Worm (Caenorhabditis elegans) whole organism, L1 larva: ENCODE data around the gene K10D11.4.

Source experiments
- C04F5.9 ChIP-seq: sonication (generic microtip); optimal IDR thresholded peaks from 2 replicates; lab custom pipeline; 2016; ENCODE audit warnings: missing genetic modification characterization, missing compliant biosample characterization
- C16A3.4 ChIP-seq: fragments of 150-350 bp; optimal IDR thresholded peaks from 2 replicates; lab custom pipeline; 2014; ENCODE audit warnings: missing biosample characterization, missing genetic modification characterization
- C34B4.2 ChIP-seq: sonication (generic microtip); optimal IDR thresholded peaks from 2 replicates; lab custom pipeline; 2017; ENCODE audit warnings: mild to moderate bottlenecking, missing genetic modification characterization, missing compliant biosample characterization
- Y116A8C.19 ChIP-seq: sonication (generic microtip); optimal IDR thresholded peaks from 2 replicates; lab custom pipeline; 2016; ENCODE audit warnings: missing compliant biosample characterization, missing genetic modification characterization, borderline replicate concordance
- alr-1 ChIP-seq: fragments of 200-800 bp; sonication (Bioruptor generic); optimal IDR thresholded peaks from 2 replicates; lab custom pipeline; 2018; ENCODE audit warnings: borderline replicate concordance, mild to moderate bottlenecking, missing genetic modification characterization, missing compliant biosample characterization
- ama-1 ChIP-seq: fragments of 150-350 bp; optimal IDR thresholded peaks from 2 replicates; lab custom pipeline; 2014
- ceh-82 ChIP-seq, 3 experiments: fragments of 150-350 bp in 1 of 3; sonication (generic microtip) in 2 of 3; optimal IDR thresholded peaks; 2 replicates each; lab custom pipeline; 2014 to 2017; ENCODE audit warnings: missing biosample characterization in 3 of 3, missing genetic modification characterization in 3 of 3
- ceh-88 ChIP-seq: fragments of 200-800 bp; sonication (Bioruptor generic); IDR thresholded peaks from 2 replicates; pipeline ENCODE4 v1.3.6; 2022; ENCODE audit warnings: missing genetic modification characterization, missing compliant biosample characterization
- ces-1 ChIP-seq: fragments of 150-350 bp; optimal IDR thresholded peaks from 2 replicates; lab custom pipeline; 2014; ENCODE audit warnings: missing biosample characterization, missing genetic modification reagents, missing genetic modification characterization
- dsc-1 ChIP-seq: sonication (generic microtip); optimal IDR thresholded peaks from 2 replicates; lab custom pipeline; 2016; ENCODE audit warnings: mild to moderate bottlenecking, missing genetic modification characterization, missing compliant biosample characterization
- efl-3 ChIP-seq: fragments of 200-800 bp; sonication (Bioruptor generic); optimal IDR thresholded peaks from 2 replicates; lab custom pipeline; 2018; ENCODE audit warnings: mild to moderate bottlenecking, missing genetic modification characterization, missing compliant biosample characterization
- egl-13 ChIP-seq: sonication (generic microtip); optimal IDR thresholded peaks from 2 replicates; lab custom pipeline; 2016; ENCODE audit warnings: missing genotype, missing genetic modification reagents, missing genetic modification characterization, missing compliant biosample characterization
- elt-3 ChIP-seq, 6 experiments: fragments of 150-350 bp in 1 of 6; sonication (generic microtip); optimal IDR thresholded peaks; 2 replicates each; lab custom pipeline; 2017 to 2018; ENCODE audit warnings: missing biosample characterization in 6 of 6, missing genetic modification characterization in 6 of 6, inconsistent platforms in 1 of 6
- ets-5 ChIP-seq: fragments of 200-800 bp; sonication (Bioruptor generic); IDR thresholded peaks from 2 replicates; pipeline ENCODE4 v1.3.6; 2022; ENCODE audit warnings: missing genetic modification characterization, missing compliant biosample characterization
- fkh-8 ChIP-seq: sonication (generic microtip); optimal IDR thresholded peaks from 2 replicates; lab custom pipeline; 2016; ENCODE audit warnings: mild to moderate bottlenecking, missing genetic modification characterization, missing compliant biosample characterization
- hlh-17 ChIP-seq: fragments of 200-800 bp; sonication (Bioruptor generic); optimal IDR thresholded peaks from 2 replicates; lab custom pipeline; 2018; ENCODE audit warnings: missing genetic modification characterization, mild to moderate bottlenecking, missing compliant biosample characterization, moderate library complexity, borderline replicate concordance
- hlh-4 ChIP-seq: sonication (generic microtip); optimal IDR thresholded peaks from 2 replicates; lab custom pipeline; 2016; ENCODE audit warnings: mild to moderate bottlenecking, missing genetic modification characterization, missing compliant biosample characterization
- isw-1 ChIP-seq: fragments of 200-800 bp; sonication (Bioruptor generic); IDR thresholded peaks from 2 replicates; pipeline ENCODE4 v1.3.6; 2022; ENCODE audit warnings: missing genetic modification characterization, missing compliant biosample characterization
- jun-1 ChIP-seq: fragments of 150-350 bp; optimal IDR thresholded peaks from 2 replicates; lab custom pipeline; 2014; ENCODE audit warnings: missing biosample characterization, missing genetic modification reagents, missing genetic modification characterization
- lin-35 ChIP-seq, 2 experiments: fragments of 150-350 bp; optimal IDR thresholded peaks; 2 replicates each; lab custom pipeline; 2014; ENCODE audit warnings: missing biosample characterization in 2 of 2, missing genetic modification characterization in 2 of 2, missing genetic modification reagents in 2 of 2
- lir-3 ChIP-seq: sonication (generic microtip); optimal IDR thresholded peaks from 2 replicates; lab custom pipeline; 2016; ENCODE audit warnings: mild to moderate bottlenecking, missing genetic modification characterization, moderate library complexity, missing compliant biosample characterization; ENCODE audit not compliant: poor library complexity
- lsy-2 ChIP-seq, 2 experiments: fragments of 150-350 bp; optimal IDR thresholded peaks; 2 replicates each; lab custom pipeline; 2014; ENCODE audit warnings: missing biosample characterization in 2 of 2, missing genetic modification characterization in 2 of 2
- mab-9 ChIP-seq: fragments of 200-800 bp; sonication (Bioruptor generic); IDR thresholded peaks from 2 replicates; pipeline ENCODE4 v1.3.6; 2022; ENCODE audit warnings: missing genetic modification reagents, missing genetic modification characterization, missing compliant biosample characterization
- mdl-1 ChIP-seq, 2 experiments: fragments of 150-350 bp; optimal IDR thresholded peaks; 2 replicates each; lab custom pipeline; 2014 to 2017; ENCODE audit warnings: missing biosample characterization in 2 of 2, missing genetic modification characterization in 2 of 2, inconsistent platforms in 1 of 2
- mef-2 ChIP-seq: fragments of 150-350 bp; optimal IDR thresholded peaks from 2 replicates; lab custom pipeline; 2014; ENCODE audit warnings: missing biosample characterization, missing genetic modification characterization
- nhr-19 ChIP-seq: fragments of 200-800 bp; sonication (Bioruptor generic); conservative IDR thresholded peaks from 2 replicates; pipeline ENCODE4 v1.3.6; 2022; ENCODE audit warnings: missing genetic modification characterization, missing compliant biosample characterization
- nhr-20 ChIP-seq: sonication (generic microtip); optimal IDR thresholded peaks from 2 replicates; lab custom pipeline; 2016; ENCODE audit warnings: mild to moderate bottlenecking, missing genetic modification characterization, missing compliant biosample characterization
- nhr-237 ChIP-seq: fragments of 150-350 bp; optimal IDR thresholded peaks from 2 replicates; lab custom pipeline; 2014; ENCODE audit warnings: missing biosample characterization, missing genetic modification characterization
- nhr-47 ChIP-seq: sonication (generic microtip); optimal IDR thresholded peaks from 2 replicates; lab custom pipeline; 2016; ENCODE audit warnings: mild to moderate bottlenecking, missing genetic modification characterization, moderate library complexity, missing compliant biosample characterization
- nhr-71 ChIP-seq: sonication (generic microtip); optimal IDR thresholded peaks from 2 replicates; lab custom pipeline; 2016; ENCODE audit warnings: mild to moderate bottlenecking, missing genetic modification characterization, moderate library complexity, missing compliant biosample characterization
- nhr-76 ChIP-seq: sonication (generic microtip); optimal IDR thresholded peaks from 2 replicates; lab custom pipeline; 2017; ENCODE audit warnings: missing biosample characterization, missing genetic modification characterization
- nhr-84 ChIP-seq: sonication (generic microtip); optimal IDR thresholded peaks from 2 replicates; lab custom pipeline; 2017; ENCODE audit warnings: missing biosample characterization, missing genetic modification characterization
- nhr-85 ChIP-seq: sonication (generic microtip); peaks from one replicate; lab custom pipeline; 2016; ENCODE audit warnings: missing genetic modification characterization, inconsistent platforms, missing compliant biosample characterization
- skn-1 ChIP-seq: fragments of 150-350 bp; optimal IDR thresholded peaks from 2 replicates; lab custom pipeline; 2014; ENCODE audit warnings: missing biosample characterization, missing genetic modification characterization
- snpc-4 ChIP-seq: fragments of 150-350 bp; optimal IDR thresholded peaks from 2 replicates; lab custom pipeline; 2014; ENCODE audit warnings: missing biosample characterization, missing genetic modification characterization
- sptf-1 ChIP-seq: fragments of 150-350 bp; optimal IDR thresholded peaks from 2 replicates; lab custom pipeline; 2014; ENCODE audit warnings: missing biosample characterization, missing genetic modification characterization
- sup-37 ChIP-seq: fragments of 200-800 bp; sonication (Bioruptor generic); optimal IDR thresholded peaks from 2 replicates; lab custom pipeline; 2018; ENCODE audit warnings: mild to moderate bottlenecking, missing genetic modification characterization, missing compliant biosample characterization
- swsn-7 ChIP-seq: sonication (generic microtip); optimal IDR thresholded peaks from 2 replicates; lab custom pipeline; 2016; ENCODE audit warnings: missing genetic modification characterization, missing compliant biosample characterization
- tlp-1 ChIP-seq: fragments of 150-350 bp; optimal IDR thresholded peaks from 2 replicates; lab custom pipeline; 2014; ENCODE audit warnings: missing biosample characterization, missing genetic modification characterization
- unc-130 ChIP-seq: fragments of 150-350 bp; optimal IDR thresholded peaks from 2 replicates; lab custom pipeline; 2017; ENCODE audit warnings: missing biosample characterization, missing genetic modification characterization, inconsistent platforms
- unc-30 ChIP-seq: sonication (generic microtip); optimal IDR thresholded peaks from 2 replicates; lab custom pipeline; 2017; ENCODE audit warnings: missing biosample characterization, missing genetic modification characterization
- unc-62 ChIP-seq: fragments of 150-350 bp; optimal IDR thresholded peaks from 2 replicates; lab custom pipeline; 2014; ENCODE audit warnings: missing biosample characterization, missing genetic modification reagents, missing genetic modification characterization
- unc-86 ChIP-seq: sonication (generic microtip); optimal IDR thresholded peaks from 2 replicates; lab custom pipeline; 2016; ENCODE audit warnings: missing genetic modification characterization, missing compliant biosample characterization
- vab-15 ChIP-seq: sonication (generic microtip); optimal IDR thresholded peaks from 2 replicates; lab custom pipeline; 2017; ENCODE audit warnings: missing genotype, mild to moderate bottlenecking, missing genetic modification characterization, missing compliant biosample characterization
- xbp-1 ChIP-seq: sonication (generic microtip); optimal IDR thresholded peaks from 2 replicates; lab custom pipeline; 2016; ENCODE audit warnings: missing genetic modification characterization, missing compliant biosample characterization
- zag-1 ChIP-seq: fragments of 150-350 bp; optimal IDR thresholded peaks from 2 replicates; lab custom pipeline; 2014; ENCODE audit warnings: missing biosample characterization, missing genetic modification characterization
- ztf-4 ChIP-seq: fragments of 150-350 bp; optimal IDR thresholded peaks from 2 replicates; lab custom pipeline; 2014; ENCODE audit warnings: missing biosample characterization, missing genetic modification characterization

The K10D11.4 gene

ce11 chrIV:13029674-13030466 lies 35.6 kb upstream of the K10D11.4 start (continued):
- no peak for TF ChIP-seq efl-3 (GFP tag; lab: Kevin White, UChicago)
- peak; percentile 8 for TF ChIP-seq dsc-1 (tag; lab: Kevin White, UChicago)
- TF ChIP-seq ces-1 (GFP tag; lab: Kevin White, UChicago): no peak
- no peak for TF ChIP-seq mab-9
- no peak for TF ChIP-seq C34B4.2
- TF ChIP-seq skn-1 (tag; lab: Kevin White, UChicago): no peak
- no peak for TF ChIP-seq unc-62 (GFP tag; lab: Kevin White, UChicago)
- TF ChIP-seq ceh-82 (tag; optimal IDR thresholded peaks at IDR 0.05; lab: Kevin White, UChicago): peak in 1 of 3 experiments; percentile 42
- no peak for TF ChIP-seq mef-2 (tag; lab: Kevin White, UChicago)
- no peak for TF ChIP-seq egl-13 (tag; lab: Kevin White, UChicago)
- TF ChIP-seq nhr-71 (tag; lab: Kevin White, UChicago): no peak
- no peak for TF ChIP-seq nhr-237 (tag; lab: Kevin White, UChicago)
- TF ChIP-seq unc-30: no peak
- TF ChIP-seq sptf-1: no peak
- TF ChIP-seq isw-1: no peak
- peak in 1 of 6 experiments; percentile 11 for TF ChIP-seq elt-3 (tag; optimal IDR thresholded peaks at IDR 0.05; lab: Kevin White, UChicago)
- TF ChIP-seq swsn-7 (tag; lab: Kevin White, UChicago): peak; percentile 22
- TF ChIP-seq hlh-4 (tag; lab: Kevin White, UChicago): no peak
- no peak for TF ChIP-seq hlh-17 (GFP tag; lab: Kevin White, UChicago)
- TF ChIP-seq C16A3.4 (tag; lab: Kevin White, UChicago): peak; percentile 3
- TF ChIP-seq nhr-20: no peak
- TF ChIP-seq lin-35 (GFP tag; optimal IDR thresholded peaks at IDR 0.05; lab: Kevin White, UChicago): peak; percentile 17 to 19
- TF ChIP-seq alr-1 (tag; lab: Kevin White, UChicago): no peak
- no peak for TF ChIP-seq sup-37 (GFP tag; lab: Kevin White, UChicago)
- TF ChIP-seq nhr-85 (tag; lab: Kevin White, UChicago): peak; percentile 74
- no peak for TF ChIP-seq tlp-1 (tag; lab: Kevin White, UChicago)
- no peak for TF ChIP-seq ets-5 (GFP tag; lab: Robert Waterston, UW)
- no peak for TF ChIP-seq snpc-4 (tag; lab: Kevin White, UChicago)
- TF ChIP-seq ceh-88 (GFP tag; lab: Robert Waterston, UW): no peak
- no peak for TF ChIP-seq Y116A8C.19
- TF ChIP-seq xbp-1 (tag; lab: Kevin White, UChicago): no peak
- TF ChIP-seq C04F5.9 (tag; lab: Kevin White, UChicago): no peak
- TF ChIP-seq ama-1 (lab: Kevin White, UChicago): no peak
- peak; percentile 22 for TF ChIP-seq nhr-47 (tag; lab: Kevin White, UChicago)
- no peak for TF ChIP-seq lir-3 (tag; lab: Kevin White, UChicago)
- no peak for TF ChIP-seq nhr-84
- no peak for TF ChIP-seq unc-130
- no peak for TF ChIP-seq unc-86 (tag; lab: Kevin White, UChicago)
- TF ChIP-seq nhr-76: no peak
- no peak for TF ChIP-seq jun-1 (tag; lab: Kevin White, UChicago)
- no peak for TF ChIP-seq fkh-8
- no peak for TF ChIP-seq zag-1
- TF ChIP-seq lsy-2 (tag; optimal IDR thresholded peaks at IDR 0.05; lab: Kevin White, UChicago): peak in 1 of 2 experiments; percentile 11
- TF ChIP-seq mdl-1 (tag; optimal IDR thresholded peaks at IDR 0.05; lab: Kevin White, UChicago): no peak
- TF ChIP-seq ztf-4: no peak
- TF ChIP-seq vab-15: no peak
- no peak; the same call in 1 of the 2 replicates for TF ChIP-seq nhr-19 (GFP tag; lab: Robert Waterston, UW)
